ENCODE assay signal across 5 fruit fly cellular contexts in genomic region chr3R:21112742-21113465, dm6.
TF ChIP-seq lines count a peak whose summit lies in the region.

No protein-coding gene starts in this region.

- peak; percentile 28 for TF ChIP-seq CTCF in whole organism, embryonic (GFP tag; optimal IDR thresholded peaks at IDR 0.05; lab: Kevin White, UChicago)

TF ChIP-seq in whole organism, adult, 20 proteins besides CTCF, POLR2A, EP300 and RAD21 (continues in another document):
- no peak for TF ChIP-seq toe (GFP tag; optimal IDR thresholded peaks at IDR 0.05; lab: Kevin White, UChicago)
- no peak for TF ChIP-seq kay (GFP tag; lab: Kevin White, UChicago; ENCODE audit: borderline replicate concordance)
- peak; percentile 58 for TF ChIP-seq CG1620 (GFP tag; optimal IDR thresholded peaks at IDR 0.05; lab: Kevin White, UChicago)
- peak; percentile 7 for TF ChIP-seq CG7045 (GFP tag; optimal IDR thresholded peaks at IDR 0.05; lab: Kevin White, UChicago)
- TF ChIP-seq bab1 (GFP tag; optimal IDR thresholded peaks at IDR 0.05; lab: Kevin White, UChicago): peak; percentile 81
- no peak for TF ChIP-seq Hr96 (GFP tag; optimal IDR thresholded peaks at IDR 0.05; lab: Kevin White, UChicago)
- TF ChIP-seq CG7101 (tag; optimal IDR thresholded peaks at IDR 0.05; lab: Kevin White, UChicago): peak; percentile 77
- no peak for TF ChIP-seq pad (GFP tag; optimal IDR thresholded peaks at IDR 0.05; lab: Kevin White, UChicago)
- TF ChIP-seq CG11617 (GFP tag; optimal IDR thresholded peaks at IDR 0.05; lab: Kevin White, UChicago): peak; percentile 76
- TF ChIP-seq tj (GFP tag; optimal IDR thresholded peaks at IDR 0.05; lab: Kevin White, UChicago): peak; percentile 40
- no peak for TF ChIP-seq Clk (GFP tag; optimal IDR thresholded peaks at IDR 0.05; lab: Kevin White, UChicago)
- TF ChIP-seq ovo (GFP tag; optimal IDR thresholded peaks at IDR 0.05; lab: Kevin White, UChicago): peak; percentile 81
- TF ChIP-seq CG5204 (GFP tag; optimal IDR thresholded peaks at IDR 0.05; lab: Kevin White, UChicago): no peak
- no peak for TF ChIP-seq cnc (optimal IDR thresholded peaks at IDR 0.05; lab: Kevin White, UChicago)
- TF ChIP-seq CG12768 (GFP tag; optimal IDR thresholded peaks at IDR 0.05; lab: Kevin White, UChicago): peak; percentile 57
- TF ChIP-seq cic (GFP tag; optimal IDR thresholded peaks at IDR 0.05; lab: Kevin White, UChicago): peak; percentile 9
- TF ChIP-seq CG33017 (tag; optimal IDR thresholded peaks at IDR 0.05; lab: Kevin White, UChicago): peak; percentile 86
- peak; percentile 48 for TF ChIP-seq Crg-1 (GFP tag; optimal IDR thresholded peaks at IDR 0.05; lab: Kevin White, UChicago)

TF ChIP-seq in whole organism, embryonic, 481 proteins besides CTCF, POLR2A, EP300 and RAD21 (continues in another document):
- TF ChIP-seq CG6175 (GFP tag; IDR thresholded peaks at IDR 0.05; lab: Robert Waterston, UW) (peak; percentile 46; the same call in 1 of the 3 replicates), CG14441 (GFP tag; IDR thresholded peaks at IDR 0.05; lab: Robert Waterston, UW) (peak; percentile 85), CG32772 (GFP tag; IDR thresholded peaks at IDR 0.05; lab: Robert Waterston, UW) (peak; percentile 82), lov (optimal IDR thresholded peaks at IDR 0.05; lab: Kevin White, UChicago) (no peak), lov (GFP tag; IDR thresholded peaks at IDR 0.05; lab: Robert Waterston, UW) (peak; percentile 55; the same call in 1 of the 3 replicates), kay (GFP tag; optimal IDR thresholded peaks at IDR 0.05; lab: Kevin White, UChicago) (peak; percentile 82), CG1832 (GFP tag; optimal IDR thresholded peaks at IDR 0.05; lab: Kevin White, UChicago) (no peak), Oli (tag; optimal IDR thresholded peaks at IDR 0.05; lab: Kevin White, UChicago) (peak; percentile 90), CkIIα-i1 (GFP tag; IDR thresholded peaks at IDR 0.05; lab: Robert Waterston, UW) (no peak; the same call in 1 of the 2 replicates), caup (GFP tag; optimal IDR thresholded peaks at IDR 0.05; lab: Kevin White, UChicago; ENCODE audit: severe bottlenecking) (peak; percentile 89), prd (optimal IDR thresholded peaks at IDR 0.05; lab: Kevin White, UChicago) (no peak), prd (GFP tag; IDR thresholded peaks at IDR 0.05; lab: Robert Waterston, UW) (peak; percentile 90), CG31224 (GFP tag; IDR thresholded peaks at IDR 0.05; lab: Robert Waterston, UW) (peak; percentile 75), cas (GFP tag; IDR thresholded peaks at IDR 0.05; lab: Robert Waterston, UW) (peak; percentile 77), CG11560 (tag; IDR thresholded peaks at IDR 0.05; lab: Robert Waterston, UW) (peak; percentile 53; the same call in 1 of the 3 replicates), CG17361 (GFP tag; IDR thresholded peaks at IDR 0.05; lab: Robert Waterston, UW) (peak; percentile 88), CG5245 (GFP tag; optimal IDR thresholded peaks at IDR 0.05; lab: Kevin White, UChicago) (peak; percentile 77), CG12744 (GFP tag; optimal IDR thresholded peaks at IDR 0.05; lab: Kevin White, UChicago) (peak; percentile 92)

TF ChIP-seq in whole organism, prepupa, 60 proteins besides CTCF, POLR2A, EP300 and RAD21 (continues in another document):
- TF ChIP-seq Eip93F (GFP tag; optimal IDR thresholded peaks at IDR 0.05; lab: Kevin White, UChicago) (no peak), esn (GFP tag; optimal IDR thresholded peaks at IDR 0.05; lab: Kevin White, UChicago) (peak; percentile 70), CG11902 (GFP tag; optimal IDR thresholded peaks at IDR 0.05; lab: Kevin White, UChicago) (peak; percentile 25), Sox14 (GFP tag; optimal IDR thresholded peaks at IDR 0.05; lab: Kevin White, UChicago) (peak; percentile 72), acj6 (GFP tag; optimal IDR thresholded peaks at IDR 0.05; lab: Kevin White, UChicago) (peak; percentile 76), CG15336 (GFP tag; IDR thresholded peaks at IDR 0.05; lab: Robert Waterston, UW) (peak; percentile 93), fd85E (GFP tag; optimal IDR thresholded peaks at IDR 0.05; lab: Kevin White, UChicago) (no peak), CG6808 (GFP tag; optimal IDR thresholded peaks at IDR 0.05; lab: Kevin White, UChicago) (no peak), svp (GFP tag; lab: Kevin White, UChicago) (peak; percentile 81), CG10631 (GFP tag; optimal IDR thresholded peaks at IDR 0.05; lab: Kevin White, UChicago) (peak; percentile 50), CG11294 (GFP tag; IDR thresholded peaks at IDR 0.05; lab: Robert Waterston, UW) (peak; percentile 62; the same call in 1 of the 2 replicates), CG16779 (tag; optimal IDR thresholded peaks at IDR 0.05; lab: Kevin White, UChicago) (no peak), CG6792 (GFP tag; optimal IDR thresholded peaks at IDR 0.05; lab: Kevin White, UChicago) (peak; percentile 66), CG4318 (GFP tag; optimal IDR thresholded peaks at IDR 0.05; lab: Kevin White, UChicago) (no peak), Gug (GFP tag; IDR thresholded peaks at IDR 0.05; lab: Robert Waterston, UW) (peak; percentile 67), fkh (GFP tag; optimal IDR thresholded peaks at IDR 0.05; lab: Kevin White, UChicago) (peak; percentile 96), Sox102F (GFP tag; optimal IDR thresholded peaks at IDR 0.05; lab: Kevin White, UChicago) (no peak), CG1621 (tag; optimal IDR thresholded peaks at IDR 0.05; lab: Kevin White, UChicago) (peak; percentile 57), achi (GFP tag; optimal IDR thresholded peaks at IDR 0.05; lab: Kevin White, UChicago) (peak; percentile 75), Ets96B (tag; optimal IDR thresholded peaks at IDR 0.05; lab: Kevin White, UChicago) (peak; percentile 65)

TF ChIP-seq in whole organism, pupa, 21 proteins besides CTCF, POLR2A, EP300 and RAD21:
- TF ChIP-seq Pif1A (GFP tag; optimal IDR thresholded peaks at IDR 0.05; lab: Kevin White, UChicago) (no peak), CG14655 (GFP tag; optimal IDR thresholded peaks at IDR 0.05; lab: Kevin White, UChicago) (no peak), CG8159 (tag; optimal IDR thresholded peaks at IDR 0.05; lab: Kevin White, UChicago) (peak; percentile 61), gl (tag; optimal IDR thresholded peaks at IDR 0.05; lab: Kevin White, UChicago) (peak; percentile 8), CG17806 (tag; optimal IDR thresholded peaks at IDR 0.05; lab: Kevin White, UChicago) (peak; percentile 77), CG15710 (tag; optimal IDR thresholded peaks at IDR 0.05; lab: Kevin White, UChicago) (peak; percentile 49), CG4496 (GFP tag; IDR thresholded peaks at IDR 0.05; lab: Robert Waterston, UW) (peak; percentile 92), CG9948 (tag; optimal IDR thresholded peaks at IDR 0.05; lab: Kevin White, UChicago) (peak; percentile 62), CG12605 (GFP tag; IDR thresholded peaks at IDR 0.05; lab: Robert Waterston, UW) (peak; percentile 90), Pif1B (GFP tag; optimal IDR thresholded peaks at IDR 0.05; lab: Kevin White, UChicago) (peak; percentile 78), CG34367 (tag; optimal IDR thresholded peaks at IDR 0.05; lab: Kevin White, UChicago) (no peak), rn (GFP tag; IDR thresholded peaks at IDR 0.05; lab: Robert Waterston, UW) (peak; percentile 38; the same call in 1 of the 2 replicates), CG10348 (GFP tag; IDR thresholded peaks at IDR 0.05; lab: Robert Waterston, UW) (0 out of 2 replicates have a peak, but pooled peaks have one; percentile 10), CG32121 (GFP tag; IDR thresholded peaks at IDR 0.05; lab: Robert Waterston, UW) (peak; percentile 86), fd96Ca (GFP tag; IDR thresholded peaks at IDR 0.05; lab: Robert Waterston, UW) (peak; percentile 88), Ets98B (GFP tag; IDR thresholded peaks at IDR 0.05; lab: Robert Waterston, UW) (peak; percentile 91), CG13204 (GFP tag; optimal IDR thresholded peaks at IDR 0.05; lab: Kevin White, UChicago) (no peak), D1 (tag; optimal IDR thresholded peaks at IDR 0.05; lab: Kevin White, UChicago) (no peak), CG8301 (tag; optimal IDR thresholded peaks at IDR 0.05; lab: Kevin White, UChicago) (peak; percentile 85), Snoo (tag; optimal IDR thresholded peaks at IDR 0.05; lab: Kevin White, UChicago) (peak; percentile 56), EcR (GFP tag; optimal IDR thresholded peaks at IDR 0.05; lab: Kevin White, UChicago) (no peak)

TF ChIP-seq in whole organism, wandering third instar larva, 38 proteins besides CTCF, POLR2A, EP300 and RAD21:
- TF ChIP-seq fru (GFP tag; optimal IDR thresholded peaks at IDR 0.05; lab: Kevin White, UChicago): peak; percentile 56
- peak; percentile 36 for TF ChIP-seq psq (GFP tag; optimal IDR thresholded peaks at IDR 0.05; lab: Kevin White, UChicago)
- peak; percentile 67 for TF ChIP-seq h (GFP tag; optimal IDR thresholded peaks at IDR 0.05; lab: Kevin White, UChicago)
- TF ChIP-seq foxo (GFP tag; optimal IDR thresholded peaks at IDR 0.05; lab: Kevin White, UChicago): peak in 1 of 2 experiments; percentile 75
- no peak for TF ChIP-seq GATAd (GFP tag; optimal IDR thresholded peaks at IDR 0.05; lab: Kevin White, UChicago)
- peak; percentile 58 for TF ChIP-seq Jra (GFP tag; optimal IDR thresholded peaks at IDR 0.05; lab: Kevin White, UChicago)
- peak; percentile 77 for TF ChIP-seq rgr (GFP tag; optimal IDR thresholded peaks at IDR 0.05; lab: Kevin White, UChicago)
- TF ChIP-seq ey (GFP tag; optimal IDR thresholded peaks at IDR 0.05; lab: Kevin White, UChicago): peak; percentile 74
- TF ChIP-seq Myc (optimal IDR thresholded peaks at IDR 0.05; lab: Kevin White, UChicago): no peak
- no peak for TF ChIP-seq jim (GFP tag; optimal IDR thresholded peaks at IDR 0.05; lab: Kevin White, UChicago)
- peak; percentile 84 for TF ChIP-seq sv (GFP tag; optimal IDR thresholded peaks at IDR 0.05; lab: Kevin White, UChicago)
- TF ChIP-seq Sp1 (GFP tag; optimal IDR thresholded peaks at IDR 0.05; lab: Kevin White, UChicago): peak; percentile 34
- peak; percentile 39 for TF ChIP-seq OdsH (GFP tag; optimal IDR thresholded peaks at IDR 0.05; lab: Kevin White, UChicago)
- TF ChIP-seq br (GFP tag; optimal IDR thresholded peaks at IDR 0.05; lab: Kevin White, UChicago): peak; percentile 67
- TF ChIP-seq CG32264 (GFP tag; optimal IDR thresholded peaks at IDR 0.05; lab: Kevin White, UChicago): peak; percentile 61
- peak; percentile 58 for TF ChIP-seq Hr83 (GFP tag; optimal IDR thresholded peaks at IDR 0.05; lab: Kevin White, UChicago; ENCODE audit: poor library complexity, severe bottlenecking)
- no peak for TF ChIP-seq Vsx2 (GFP tag; optimal IDR thresholded peaks at IDR 0.05; lab: Kevin White, UChicago; ENCODE audit: partially characterized antibody)
- TF ChIP-seq dl (GFP tag; optimal IDR thresholded peaks at IDR 0.05; lab: Kevin White, UChicago; ENCODE audit: insufficient read depth in 1 of 2, partially characterized antibody in 2 of 2): peak; percentile 42 to 50
- peak; percentile 46 for TF ChIP-seq Dif (GFP tag; optimal IDR thresholded peaks at IDR 0.05; lab: Kevin White, UChicago; ENCODE audit: partially characterized antibody)
- TF ChIP-seq Hnf4 (GFP tag; optimal IDR thresholded peaks at IDR 0.05; lab: Kevin White, UChicago): peak; percentile 51
- TF ChIP-seq HLH106 (tag; optimal IDR thresholded peaks at IDR 0.05; lab: Kevin White, UChicago): peak; percentile 11
- TF ChIP-seq Rel (GFP tag; optimal IDR thresholded peaks at IDR 0.05; lab: Kevin White, UChicago): no peak
- no peak for TF ChIP-seq Rel (tag; optimal IDR thresholded peaks at IDR 0.05; lab: Kevin White, UChicago)
